Worm (Caenorhabditis elegans) whole organism, young adult: ENCODE measurements around the gene mrps-14.
A peak's percentile ranks its signal among the peaks of the same experiment; 100 is the strongest.

ENCODE experiments used
- B0035.1 ChIP-seq: sonication (generic microtip); optimal IDR thresholded peaks from 2 replicates; lab custom pipeline; 2016; ENCODE audit warnings: missing genetic modification characterization, mild to moderate bottlenecking, missing compliant biosample characterization, missing genotype, missing genetic modification reagents
- B0261.1 ChIP-seq: sonication (generic microtip); optimal IDR thresholded peaks from 2 replicates; lab custom pipeline; 2016; ENCODE audit warnings: mild to moderate bottlenecking, missing genetic modification characterization, moderate library complexity, missing compliant biosample characterization
- F33H1.4 ChIP-seq: fragments of 200-800 bp; sonication (Bioruptor generic); IDR thresholded peaks from 2 replicates; pipeline ENCODE4 v1.3.6; 2022; ENCODE audit warnings: missing genetic modification reagents, missing genetic modification characterization, missing compliant biosample characterization
- F37B4.10 ChIP-seq: fragments of 200-800 bp; sonication (Bioruptor generic); IDR thresholded peaks from 2 replicates; pipeline ENCODE4 v1.3.6; 2022; ENCODE audit warnings: missing genetic modification characterization, missing compliant biosample characterization
- F55B11.4 ChIP-seq: sonication (generic microtip); optimal IDR thresholded peaks from 2 replicates; lab custom pipeline; 2016; ENCODE audit warnings: missing compliant biosample characterization, missing genetic modification characterization, borderline replicate concordance; ENCODE audit not compliant: insufficient read depth
- F57A8.1 ChIP-seq: fragments of 200-800 bp; sonication (Bioruptor generic); optimal IDR thresholded peaks from 2 replicates; lab custom pipeline; 2018; ENCODE audit warnings: mild to moderate bottlenecking, missing genetic modification characterization, moderate library complexity, missing compliant biosample characterization
- F57C9.4 ChIP-seq: sonication (generic microtip); optimal IDR thresholded peaks from 2 replicates; lab custom pipeline; 2017; ENCODE audit warnings: mild to moderate bottlenecking, missing genetic modification characterization, missing compliant biosample characterization
- K11D2.4 ChIP-seq: fragments of 200-800 bp; sonication (Bioruptor generic); IDR thresholded peaks from 2 replicates; pipeline ENCODE4 v1.3.6; 2022; ENCODE audit warnings: missing genetic modification reagents, missing genetic modification characterization, missing compliant biosample characterization
- T26A5.8 ChIP-seq: sonication (generic microtip); optimal IDR thresholded peaks from 2 replicates; lab custom pipeline; 2016; ENCODE audit warnings: missing genetic modification characterization, missing compliant biosample characterization
- Y56A3A.18 ChIP-seq: fragments of 200-800 bp; sonication (Bioruptor generic); IDR thresholded peaks from 2 replicates; pipeline ENCODE4 v1.3.6; 2022; ENCODE audit warnings: missing genetic modification reagents, missing genetic modification characterization, missing compliant biosample characterization
- Y79H2A.3 ChIP-seq: fragments of 200-800 bp; sonication (Bioruptor generic); conservative IDR thresholded peaks from 2 replicates; pipeline ENCODE4 v1.3.6; 2022; ENCODE audit warnings: missing genetic modification reagents, missing genetic modification characterization, missing compliant biosample characterization
- akir-1 ChIP-seq: fragments of 200-800 bp; sonication (Bioruptor generic); optimal IDR thresholded peaks from 2 replicates; lab custom pipeline; 2018; ENCODE audit warnings: mild to moderate bottlenecking, missing genetic modification characterization, moderate library complexity, missing compliant biosample characterization
- atf-7 ChIP-seq: sonication (generic microtip); optimal IDR thresholded peaks from 2 replicates; lab custom pipeline; 2017; ENCODE audit warnings: mild to moderate bottlenecking, missing genetic modification characterization, missing compliant biosample characterization
- bed-1 ChIP-seq: fragments of 200-800 bp; sonication (Bioruptor generic); IDR thresholded peaks from 2 replicates; pipeline ENCODE4 v1.3.6; 2022; ENCODE audit warnings: missing genetic modification reagents, missing genetic modification characterization, missing compliant biosample characterization
- dpl-1 ChIP-seq: fragments of 150-350 bp; optimal IDR thresholded peaks from 2 replicates; lab custom pipeline; 2014; ENCODE audit warnings: missing biosample characterization, missing genetic modification reagents, missing genetic modification characterization
- egl-44 ChIP-seq: fragments of 200-800 bp; sonication (Bioruptor generic); IDR thresholded peaks from 2 replicates; pipeline ENCODE4 v1.3.6; 2022; ENCODE audit warnings: missing genetic modification reagents, missing genetic modification characterization, missing compliant biosample characterization
- gei-17 ChIP-seq: fragments of 200-800 bp; sonication (Bioruptor generic); optimal IDR thresholded peaks from 2 replicates; lab custom pipeline; 2018; ENCODE audit warnings: mild to moderate bottlenecking, missing genetic modification characterization, missing compliant biosample characterization
- hlh-26 ChIP-seq: fragments of 200-800 bp; sonication (Bioruptor generic); conservative IDR thresholded peaks from 2 replicates; pipeline ENCODE4 v1.3.6; 2022; ENCODE audit warnings: missing genetic modification reagents, missing genetic modification characterization, missing compliant biosample characterization
- hmg-1.2 ChIP-seq: fragments of 200-800 bp; sonication (Bioruptor generic); IDR thresholded peaks from 2 replicates; pipeline ENCODE4 v1.3.6; 2022; ENCODE audit warnings: missing genetic modification reagents, missing genetic modification characterization, missing compliant biosample characterization
- lag-1 ChIP-seq: fragments of 200-800 bp; sonication (Bioruptor generic); IDR thresholded peaks from 2 replicates; pipeline ENCODE4 v1.3.6; 2022; ENCODE audit warnings: missing genetic modification reagents, missing genetic modification characterization, missing compliant biosample characterization
- let-526 ChIP-seq: fragments of 200-800 bp; sonication (Bioruptor generic); IDR thresholded peaks from 2 replicates; pipeline ENCODE4 v1.3.6; 2022; ENCODE audit warnings: missing genetic modification reagents, missing genetic modification characterization, missing compliant biosample characterization
- let-607 ChIP-seq, 2 experiments: fragments of 200-800 bp in 1 of 2; sonication (Bioruptor generic) in 1 of 2; sonication (generic microtip) in 1 of 2; optimal IDR thresholded peaks; 2 replicates each; lab custom pipeline; 2016 to 2018; ENCODE audit warnings: mild to moderate bottlenecking in 2 of 2, missing compliant biosample characterization in 2 of 2, missing genetic modification characterization in 2 of 2, moderate library complexity in 2 of 2, missing genotype in 1 of 2
- lin-40 ChIP-seq: sonication (generic microtip); optimal IDR thresholded peaks from 2 replicates; lab custom pipeline; 2016; ENCODE audit warnings: missing genetic modification characterization, mild to moderate bottlenecking, missing compliant biosample characterization, missing genotype, missing genetic modification reagents
- lin-54 ChIP-seq: fragments of 200-800 bp; sonication (Bioruptor generic); optimal IDR thresholded peaks from 2 replicates; lab custom pipeline; 2018; ENCODE audit warnings: mild to moderate bottlenecking, missing genetic modification characterization, missing compliant biosample characterization
- madf-3 ChIP-seq: fragments of 200-800 bp; sonication (Bioruptor generic); IDR thresholded peaks from 2 replicates; pipeline ENCODE4 v1.3.6; 2022; ENCODE audit warnings: missing genetic modification reagents, missing genetic modification characterization, missing compliant biosample characterization
- mcd-1 ChIP-seq: fragments of 200-800 bp; sonication (Bioruptor generic); IDR thresholded peaks from 2 replicates; pipeline ENCODE4 v1.3.6; 2022; ENCODE audit warnings: missing genetic modification reagents, missing genetic modification characterization, missing compliant biosample characterization
- mel-28 ChIP-seq: sonication (generic microtip); optimal IDR thresholded peaks from 2 replicates; lab custom pipeline; 2016; ENCODE audit warnings: borderline replicate concordance, mild to moderate bottlenecking, missing genetic modification characterization, missing compliant biosample characterization
- nfya-1 ChIP-seq: sonication (generic microtip); optimal IDR thresholded peaks from 2 replicates; lab custom pipeline; 2017; ENCODE audit warnings: antibody characterized with exemption, missing compliant biosample characterization, missing genetic modification characterization, borderline replicate concordance; ENCODE audit not compliant: insufficient read depth
- nhr-27 ChIP-seq: fragments of 200-800 bp; sonication (Bioruptor generic); optimal IDR thresholded peaks from 2 replicates; lab custom pipeline; 2018; ENCODE audit warnings: mild to moderate bottlenecking, missing genetic modification characterization, moderate library complexity, missing compliant biosample characterization
- nhr-90 ChIP-seq: sonication (generic microtip); optimal IDR thresholded peaks from 2 replicates; lab custom pipeline; 2016; ENCODE audit warnings: missing genotype, mild to moderate bottlenecking, missing genetic modification characterization, missing compliant biosample characterization
- rcor-1 ChIP-seq: fragments of 200-800 bp; sonication (Bioruptor generic); IDR thresholded peaks from 2 replicates; pipeline ENCODE4 v1.3.6; 2022; ENCODE audit warnings: missing genetic modification reagents, missing genetic modification characterization, missing compliant biosample characterization
- sea-2 ChIP-seq: fragments of 200-800 bp; sonication (Bioruptor generic); IDR thresholded peaks from 2 replicates; pipeline ENCODE4 v1.3.6; 2022; ENCODE audit warnings: missing genetic modification characterization, missing compliant biosample characterization
- sptf-2 ChIP-seq: fragments of 200-800 bp; sonication (Bioruptor generic); optimal IDR thresholded peaks from 2 replicates; lab custom pipeline; 2018; ENCODE audit warnings: mild to moderate bottlenecking, missing genetic modification characterization, missing compliant biosample characterization
- ztf-18 ChIP-seq: sonication (generic microtip); optimal IDR thresholded peaks from 2 replicates; lab custom pipeline; 2016; ENCODE audit warnings: missing genotype, mild to moderate bottlenecking, missing genetic modification characterization, missing compliant biosample characterization
- ztf-22 ChIP-seq: fragments of 200-800 bp; sonication (Bioruptor generic); optimal IDR thresholded peaks from 2 replicates; lab custom pipeline; 2018; ENCODE audit warnings: mild to moderate bottlenecking, missing genetic modification characterization, moderate library complexity, missing compliant biosample characterization
- ztf-26 ChIP-seq: sonication (generic microtip); optimal IDR thresholded peaks from 2 replicates; lab custom pipeline; 2017; ENCODE audit warnings: missing genetic modification characterization, missing compliant biosample characterization
- ztf-28 ChIP-seq: fragments of 200-800 bp; sonication (Bioruptor generic); IDR thresholded peaks from 2 replicates; pipeline ENCODE4 v1.3.6; 2022; ENCODE audit warnings: missing genetic modification reagents, missing genetic modification characterization, missing compliant biosample characterization
- ztf-3 ChIP-seq: fragments of 200-800 bp; sonication (Bioruptor generic); optimal IDR thresholded peaks from 2 replicates; lab custom pipeline; 2018; ENCODE audit warnings: mild to moderate bottlenecking, missing genetic modification characterization, missing compliant biosample characterization

The mrps-14 gene

ce11 chrII:10248355-10249041 lies 6.2 kb upstream of the mrps-14 start, which contains the start of gene atad-3 (continued):
- TF ChIP-seq madf-3 (GFP tag; lab: Robert Waterston, UW) (peak; percentile 94), F57C9.4 (tag; lab: Kevin White, UChicago) (no peak), lag-1 (GFP tag; lab: Robert Waterston, UW) (0 out of 2 replicates have a peak, but pooled peaks have one; percentile 68), egl-44 (peak; percentile 85), sptf-2 (GFP tag; lab: Kevin White, UChicago) (no peak), rcor-1 (GFP tag; lab: Robert Waterston, UW) (peak; percentile 97), bed-1 (GFP tag; lab: Robert Waterston, UW) (no peak), lin-40 (tag; lab: Kevin White, UChicago) (peak; percentile 73), nfya-1 (no peak), F33H1.4 (GFP tag; lab: Robert Waterston, UW) (peak; percentile 80), hlh-26 (GFP tag; lab: Robert Waterston, UW) (no peak), let-526 (GFP tag; lab: Robert Waterston, UW) (peak; percentile 95), T26A5.8 (tag; lab: Kevin White, UChicago) (no peak), atf-7 (peak; percentile 64), F57A8.1 (GFP tag; lab: Kevin White, UChicago) (no peak), Y79H2A.3 (peak; percentile 88), B0261.1 (tag; lab: Kevin White, UChicago) (peak; percentile 10), ztf-28 (peak; percentile 98), dpl-1 (peak; percentile 24), nhr-90 (tag; lab: Kevin White, UChicago) (peak; percentile 37), gei-17 (no peak), ztf-22 (GFP tag; lab: Kevin White, UChicago) (peak; percentile 49), akir-1 (peak; percentile 77), mcd-1 (GFP tag; lab: Robert Waterston, UW) (peak; percentile 95), hmg-1.2 (GFP tag; lab: Robert Waterston, UW) (peak; percentile 78), ztf-3 (no peak), K11D2.4 (GFP tag; lab: Robert Waterston, UW) (peak; percentile 97), ztf-26 (tag; lab: Kevin White, UChicago) (peak; percentile 33), F55B11.4 (tag; lab: Kevin White, UChicago) (no peak), mel-28 (tag; lab: Kevin White, UChicago) (no peak), F37B4.10 (GFP tag; lab: Robert Waterston, UW) (0 out of 2 replicates have a peak, but pooled peaks have one; percentile 70), nhr-27 (no peak), let-607 (tag; optimal IDR thresholded peaks at IDR 0.05; lab: Kevin White, UChicago) (peak in 1 of 2 experiments; percentile 63), B0035.1 (tag; lab: Kevin White, UChicago) (peak; percentile 20), sea-2 (0 out of 2 replicates have a peak, but pooled peaks have one; percentile 22), lin-54 (GFP tag; lab: Kevin White, UChicago) (peak; percentile 90), ztf-18 (tag; lab: Kevin White, UChicago) (peak; percentile 98), Y56A3A.18 (GFP tag; lab: Robert Waterston, UW) (peak; percentile 62; the same call in 1 of the 2 replicates)
